Fruit fly (Drosophila melanogaster) whole organism, prepupa: ENCODE data around the gene CG7573.

ENCODE experiments used
- Blimp-1 ChIP-seq: fragments of 200-800 bp; sonication (Bioruptor generic); optimal IDR thresholded peaks from 3 replicates; lab custom pipeline; 2017; ENCODE audit warnings: missing biosample characterization, missing genetic modification characterization, mild to moderate bottlenecking, moderate library complexity, missing genetic modification reagents
- CG10631 ChIP-seq: fragments of 200-800 bp; sonication (Bioruptor generic); optimal IDR thresholded peaks from 2 replicates; lab custom pipeline; 2016; ENCODE audit warnings: missing biosample characterization, missing genetic modification characterization
- CG10669 ChIP-seq: fragments of 200-800 bp; sonication (Bioruptor generic); optimal IDR thresholded peaks from 3 replicates; lab custom pipeline; 2018; ENCODE audit warnings: missing biosample characterization, mild to moderate bottlenecking, missing genetic modification characterization, moderate library complexity
- CG11294 ChIP-seq: fragments of 200-800 bp; sonication (Bioruptor generic); IDR thresholded peaks from 2 replicates; pipeline ENCODE4 v1.3.6; 2022; ENCODE audit warnings: missing biosample characterization, missing genetic modification characterization
- CG11762 ChIP-seq: fragments of 200-800 bp; sonication (Bioruptor generic); optimal IDR thresholded peaks from 3 replicates; lab custom pipeline; 2016; ENCODE audit warnings: missing biosample characterization, missing genetic modification characterization; ENCODE audit not compliant: insufficient read depth
- CG15336 ChIP-seq: fragments of 200-800 bp; sonication (Bioruptor generic); IDR thresholded peaks from 2 replicates; pipeline ENCODE4 v1.3.6; 2022; ENCODE audit warnings: missing biosample characterization, missing genetic modification characterization
- CG1621 ChIP-seq: fragments of 200-800 bp; sonication (Bioruptor generic); optimal IDR thresholded peaks from 3 replicates; lab custom pipeline; 2018; ENCODE audit warnings: missing biosample characterization, mild to moderate bottlenecking, missing genetic modification characterization
- CG16779 ChIP-seq: fragments of 200-800 bp; sonication (Bioruptor generic); optimal IDR thresholded peaks from 3 replicates; lab custom pipeline; 2017; ENCODE audit warnings: missing biosample characterization, mild to moderate bottlenecking, missing genetic modification characterization
- CG3032 ChIP-seq: fragments of 200-800 bp; optimal IDR thresholded peaks from 2 replicates; lab custom pipeline; 2019; ENCODE audit warnings: missing biosample characterization, mild to moderate bottlenecking, missing genetic modification characterization, moderate library complexity
- CG31627 ChIP-seq: fragments of 200-800 bp; sonication (Bioruptor generic); optimal IDR thresholded peaks from 3 replicates; lab custom pipeline; 2016; ENCODE audit warnings: missing biosample characterization, missing genetic modification characterization
- CG32006 ChIP-seq: fragments of 200-800 bp; sonication (Bioruptor generic); optimal IDR thresholded peaks from 3 replicates; lab custom pipeline; 2017; ENCODE audit warnings: missing biosample characterization, mild to moderate bottlenecking, missing genetic modification characterization
- CG3919 ChIP-seq: fragments of 200-800 bp; sonication (Bioruptor generic); optimal IDR thresholded peaks from 3 replicates; lab custom pipeline; 2016; ENCODE audit warnings: missing biosample characterization, missing genetic modification characterization
- CG4318 ChIP-seq: fragments of 200-800 bp; sonication (Bioruptor generic); optimal IDR thresholded peaks from 3 replicates; lab custom pipeline; 2017; ENCODE audit warnings: missing biosample characterization, mild to moderate bottlenecking, missing genetic modification characterization
- CG6163 ChIP-seq: fragments of 200-800 bp; sonication (Bioruptor generic); IDR thresholded peaks from 3 replicates; pipeline ENCODE4 v1.3.6; 2022; ENCODE audit warnings: missing biosample characterization, missing genetic modification characterization
- CG6276 ChIP-seq: fragments of 200-800 bp; sonication (Bioruptor generic); optimal IDR thresholded peaks from 2 replicates; lab custom pipeline; 2017; ENCODE audit warnings: missing biosample characterization, mild to moderate bottlenecking, missing genetic modification characterization
- CG6792 ChIP-seq: fragments of 200-800 bp; sonication (Bioruptor generic); optimal IDR thresholded peaks from 3 replicates; lab custom pipeline; 2016; ENCODE audit warnings: missing biosample characterization, missing genetic modification characterization
- CG6808 ChIP-seq: fragments of 200-800 bp; sonication (Bioruptor generic); optimal IDR thresholded peaks from 3 replicates; lab custom pipeline; 2017; ENCODE audit warnings: missing biosample characterization, missing genetic modification characterization, mild to moderate bottlenecking, moderate library complexity, missing genetic modification reagents
- CG6854 ChIP-seq: fragments of 200-800 bp; sonication (Bioruptor generic); optimal IDR thresholded peaks from 2 replicates; lab custom pipeline; 2017; ENCODE audit warnings: missing biosample characterization, mild to moderate bottlenecking, missing genetic modification characterization
- CG8119 ChIP-seq: fragments of 200-800 bp; sonication (Bioruptor generic); IDR thresholded peaks from 3 replicates; pipeline ENCODE4 v1.3.6; 2022; ENCODE audit warnings: missing biosample characterization, missing genetic modification characterization
- CG9139 ChIP-seq: fragments of 200-800 bp; sonication (Bioruptor generic); optimal IDR thresholded peaks from 3 replicates; lab custom pipeline; 2017; ENCODE audit warnings: missing biosample characterization, mild to moderate bottlenecking, missing genetic modification characterization
- Eip75B ChIP-seq: fragments of 200-800 bp; sonication (Bioruptor generic); optimal IDR thresholded peaks from 3 replicates; lab custom pipeline; 2016; ENCODE audit warnings: missing biosample characterization, missing genetic modification characterization
- Eip78C ChIP-seq: fragments of 200-800 bp; sonication (Bioruptor generic); peaks from one replicate; lab custom pipeline; 2016; ENCODE audit warnings: missing biosample characterization, missing genetic modification characterization
- Eip93F ChIP-seq: fragments of 200-800 bp; sonication (Bioruptor generic); optimal IDR thresholded peaks from 2 replicates; lab custom pipeline; 2016; ENCODE audit warnings: missing biosample characterization, mild to moderate bottlenecking, missing genetic modification characterization
- Ets21C ChIP-seq: fragments of 200-800 bp; sonication (Bioruptor generic); optimal IDR thresholded peaks from 3 replicates; lab custom pipeline; 2016; ENCODE audit warnings: missing biosample characterization, missing genetic modification characterization
- Ets96B ChIP-seq: fragments of 200-800 bp; optimal IDR thresholded peaks from 2 replicates; lab custom pipeline; 2019; ENCODE audit warnings: missing biosample characterization, mild to moderate bottlenecking, missing genetic modification characterization, moderate library complexity
- Gug ChIP-seq: fragments of 200-800 bp; sonication (Bioruptor generic); IDR thresholded peaks from 2 replicates; pipeline ENCODE4 v1.3.6; 2022; ENCODE audit warnings: missing biosample characterization, missing genetic modification characterization
- Hr38 ChIP-seq: sonication (Bioruptor generic); optimal IDR thresholded peaks from 2 replicates; lab custom pipeline; 2016; ENCODE audit warnings: missing biosample characterization, missing genetic modification characterization
- Hr39 ChIP-seq: fragments of 200-800 bp; sonication (Bioruptor generic); optimal IDR thresholded peaks from 2 replicates; lab custom pipeline; 2016; ENCODE audit warnings: missing biosample characterization, missing genetic modification characterization
- Hr4 ChIP-seq: fragments of 200-800 bp; sonication (Bioruptor generic); optimal IDR thresholded peaks from 3 replicates; lab custom pipeline; 2016; ENCODE audit warnings: missing biosample characterization, missing genetic modification characterization
- Lpt ChIP-seq: fragments of 200-800 bp; sonication (Bioruptor generic); optimal IDR thresholded peaks from 3 replicates; lab custom pipeline; 2016; ENCODE audit warnings: missing biosample characterization, missing genetic modification characterization
- Met ChIP-seq: fragments of 200-800 bp; sonication (Bioruptor generic); optimal IDR thresholded peaks from 3 replicates; lab custom pipeline; 2016; ENCODE audit warnings: missing biosample characterization, missing genetic modification characterization
- Sox102F ChIP-seq: fragments of 200-800 bp; sonication (Bioruptor generic); optimal IDR thresholded peaks from 2 replicates; lab custom pipeline; 2016; ENCODE audit warnings: missing biosample characterization, mild to moderate bottlenecking, missing genetic modification characterization
- Sox15 ChIP-seq: fragments of 200-800 bp; sonication (Bioruptor generic); optimal IDR thresholded peaks from 3 replicates; lab custom pipeline; 2016; ENCODE audit warnings: missing biosample characterization, missing genetic modification characterization
- cyc ChIP-seq: fragments of 200-800 bp; sonication (Bioruptor generic); optimal IDR thresholded peaks from 3 replicates; lab custom pipeline; 2016; ENCODE audit warnings: missing biosample characterization, missing genetic modification characterization
- dsx ChIP-seq: fragments of 200-800 bp; optimal IDR thresholded peaks from 3 replicates; lab custom pipeline; 2019; ENCODE audit warnings: missing biosample characterization, mild to moderate bottlenecking, missing genetic modification characterization, moderate library complexity; ENCODE audit not compliant: poor library complexity, severe bottlenecking
- eg ChIP-seq: fragments of 200-800 bp; sonication (Bioruptor generic); IDR thresholded peaks from 3 replicates; pipeline ENCODE4 v1.3.6; 2022; ENCODE audit warnings: missing biosample characterization, missing genetic modification characterization
- esn ChIP-seq: fragments of 200-800 bp; sonication (Bioruptor generic); optimal IDR thresholded peaks from 2 replicates; lab custom pipeline; 2016; ENCODE audit warnings: missing biosample characterization, mild to moderate bottlenecking, missing genetic modification characterization, moderate library complexity
- fd59A ChIP-seq: fragments of 200-800 bp; sonication (Bioruptor generic); optimal IDR thresholded peaks from 2 replicates; lab custom pipeline; 2017; ENCODE audit warnings: missing biosample characterization, mild to moderate bottlenecking, missing genetic modification characterization, missing genetic modification reagents
- fd85E ChIP-seq: fragments of 200-800 bp; sonication (Bioruptor generic); optimal IDR thresholded peaks from 3 replicates; lab custom pipeline; 2016; ENCODE audit warnings: missing biosample characterization, missing genetic modification characterization
- fkh ChIP-seq: fragments of 200-800 bp; sonication (Bioruptor generic); optimal IDR thresholded peaks from 3 replicates; lab custom pipeline; 2017; ENCODE audit warnings: missing biosample characterization, mild to moderate bottlenecking, missing genetic modification characterization, moderate library complexity
- lz ChIP-seq: fragments of 200-800 bp; sonication (Bioruptor generic); optimal IDR thresholded peaks from 3 replicates; lab custom pipeline; 2016; ENCODE audit warnings: missing biosample characterization, missing genetic modification characterization
- pdm3 ChIP-seq: fragments of 200-800 bp; sonication (Bioruptor generic); optimal IDR thresholded peaks from 3 replicates; lab custom pipeline; 2016; ENCODE audit warnings: missing biosample characterization, missing genetic modification characterization
- salr ChIP-seq, 2 experiments: fragments of 200-800 bp; sonication (Bioruptor generic); optimal IDR thresholded peaks; 3 replicates each; lab custom pipeline; 2016 to 2018; ENCODE audit warnings: missing biosample characterization in 2 of 2, missing genetic modification characterization in 2 of 2, mild to moderate bottlenecking in 1 of 2
- ss ChIP-seq, 2 experiments: fragments of 200-800 bp; sonication (Bioruptor generic); optimal IDR thresholded peaks; 2 replicates in 1 of 2; 3 replicates in 1 of 2; lab custom pipeline; 2017 to 2018; ENCODE audit warnings: mild to moderate bottlenecking in 2 of 2, missing biosample characterization in 2 of 2, missing genetic modification characterization in 2 of 2, moderate library complexity in 1 of 2
- svp ChIP-seq: fragments of 200-800 bp; sonication (Bioruptor generic); peaks from one replicate; lab custom pipeline; 2016; ENCODE audit warnings: missing biosample characterization, missing genetic modification characterization
- topi ChIP-seq: fragments of 200-800 bp; sonication (Bioruptor generic); optimal IDR thresholded peaks from 3 replicates; lab custom pipeline; 2016; ENCODE audit warnings: missing biosample characterization, missing genetic modification characterization
- vri ChIP-seq: fragments of 200-800 bp; sonication (Bioruptor generic); optimal IDR thresholded peaks from 3 replicates; lab custom pipeline; 2016; ENCODE audit warnings: missing biosample characterization, mild to moderate bottlenecking, missing genetic modification characterization

The CG7573 gene

DNA sequence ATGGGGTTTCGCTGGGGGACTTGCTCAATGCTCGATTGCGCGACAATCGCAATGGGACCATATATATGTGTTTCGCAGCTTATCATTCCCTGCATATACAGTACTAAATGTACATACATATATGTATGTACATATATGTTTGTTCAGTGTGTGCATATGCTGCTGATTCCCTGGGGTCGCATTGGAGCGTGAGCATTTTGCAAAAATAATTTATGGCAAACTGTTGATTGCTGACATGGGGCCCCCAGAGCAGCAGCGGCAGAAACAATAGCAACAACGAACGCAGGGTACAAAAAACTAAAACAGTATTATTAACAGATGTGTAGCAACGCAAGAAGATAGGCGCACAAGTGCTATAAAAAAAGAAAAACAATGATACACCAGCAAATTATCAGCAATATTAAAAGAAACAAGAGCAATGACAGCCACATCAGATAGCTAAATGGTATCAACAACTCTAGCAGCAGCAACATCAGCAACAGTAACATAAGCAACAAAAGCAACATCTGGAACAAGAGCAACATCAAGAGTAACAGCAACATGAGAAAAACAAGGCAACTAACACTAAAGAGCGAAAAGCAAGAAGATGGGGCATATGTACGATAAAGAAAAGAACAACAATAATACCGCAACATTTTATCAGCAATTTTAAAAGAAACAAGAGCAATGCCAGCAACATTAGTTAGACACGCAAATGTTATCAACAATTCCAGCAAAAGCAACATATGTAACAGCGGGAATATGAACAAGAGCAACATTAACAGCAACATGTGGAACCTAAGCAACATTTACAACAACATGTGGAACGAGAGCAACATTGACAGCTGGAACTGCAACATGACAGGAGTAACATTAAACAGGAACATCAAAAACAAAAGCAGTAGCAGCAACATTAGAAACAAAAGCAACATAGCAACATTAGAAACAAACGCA lies 27.2 kb upstream of the CG7573 start:
- TF ChIP-seq Eip75B (GFP tag; lab: Kevin White, UChicago) (no peak), Eip78C (GFP tag; lab: Kevin White, UChicago) (peak; percentile 26), Hr39 (GFP tag; lab: Kevin White, UChicago) (no peak), Ets21C (no peak), eg (GFP tag; lab: Robert Waterston, UW) (no peak), lz (GFP tag; lab: Kevin White, UChicago) (no peak), CG6276 (GFP tag; lab: Kevin White, UChicago) (peak; percentile 16), CG32006 (GFP tag; lab: Kevin White, UChicago) (peak; percentile 6), CG6163 (GFP tag; lab: Robert Waterston, UW) (peak; percentile 46; the same call in 1 of the 3 replicates), CG15336 (GFP tag; lab: Robert Waterston, UW) (peak; percentile 29; the same call in 1 of the 2 replicates), fd59A (GFP tag; lab: Kevin White, UChicago) (no peak), svp (GFP tag; lab: Kevin White, UChicago) (peak; percentile 95), CG8119 (GFP tag; lab: Robert Waterston, UW) (0 out of 3 replicates have a peak, but pooled peaks have one; percentile 29), CG16779 (tag; lab: Kevin White, UChicago) (peak; percentile 39), CG6792 (GFP tag; lab: Kevin White, UChicago) (no peak), CG9139 (GFP tag; lab: Kevin White, UChicago) (peak; percentile 34), CG6808 (GFP tag; lab: Kevin White, UChicago) (peak; percentile 28), fd85E (GFP tag; lab: Kevin White, UChicago) (no peak), Ets96B (tag; lab: Kevin White, UChicago) (no peak)

- no peak for TF ChIP-seq cyc (GFP tag; lab: Kevin White, UChicago)
- no peak for TF ChIP-seq Hr4 (GFP tag; lab: Kevin White, UChicago)
- no peak for TF ChIP-seq Eip93F (GFP tag; lab: Kevin White, UChicago)
- no peak for TF ChIP-seq salr (GFP tag; optimal IDR thresholded peaks at IDR 0.05; lab: Kevin White, UChicago)
- no peak for TF ChIP-seq CG10669 (GFP tag; lab: Kevin White, UChicago)
- no peak for TF ChIP-seq Sox15 (GFP tag; lab: Kevin White, UChicago)
- TF ChIP-seq Met (GFP tag; lab: Kevin White, UChicago): no peak
- no peak for TF ChIP-seq fkh
- no peak for TF ChIP-seq Hr38 (GFP tag; lab: Kevin White, UChicago)
- TF ChIP-seq CG10631 (GFP tag; lab: Kevin White, UChicago): no peak
- no peak for TF ChIP-seq CG6854
- peak; percentile 66 for TF ChIP-seq CG6276 (GFP tag; lab: Kevin White, UChicago)
- TF ChIP-seq CG1621 (tag; lab: Kevin White, UChicago): no peak
- TF ChIP-seq esn: no peak
- no peak; the same call in 1 of the 2 replicates for TF ChIP-seq CG11294 (GFP tag; lab: Robert Waterston, UW)
- TF ChIP-seq eg (GFP tag; lab: Robert Waterston, UW): peak; percentile 80
- no peak for TF ChIP-seq vri
- TF ChIP-seq ss (GFP tag; optimal IDR thresholded peaks at IDR 0.05; lab: Kevin White, UChicago): no peak
- TF ChIP-seq Eip78C (GFP tag; lab: Kevin White, UChicago): peak; percentile 50
- no peak for TF ChIP-seq Sox102F (GFP tag; lab: Kevin White, UChicago)
- TF ChIP-seq CG11762 (GFP tag; lab: Kevin White, UChicago): peak; percentile 25
- no peak for TF ChIP-seq Eip75B (GFP tag; lab: Kevin White, UChicago)
- TF ChIP-seq Ets21C: no peak
- TF ChIP-seq Blimp-1 (GFP tag; lab: Kevin White, UChicago): no peak
- TF ChIP-seq CG6808 (GFP tag; lab: Kevin White, UChicago): no peak
- peak; percentile 69 for TF ChIP-seq Gug (GFP tag; lab: Robert Waterston, UW)
- TF ChIP-seq CG3919 (GFP tag; lab: Kevin White, UChicago): peak; percentile 36
- no peak for TF ChIP-seq CG31627 (GFP tag; lab: Kevin White, UChicago)
- TF ChIP-seq Lpt (GFP tag; lab: Kevin White, UChicago): peak; percentile 47
- peak; percentile 65; the same call in 2 of the 3 replicates for TF ChIP-seq CG6163 (GFP tag; lab: Robert Waterston, UW)
- TF ChIP-seq topi (GFP tag; lab: Kevin White, UChicago): peak; percentile 15
- TF ChIP-seq CG4318 (GFP tag; lab: Kevin White, UChicago): no peak
- no peak for TF ChIP-seq CG3032
- peak; percentile 65 for TF ChIP-seq dsx (GFP tag; lab: Kevin White, UChicago)
- no peak for TF ChIP-seq pdm3 (GFP tag; lab: Kevin White, UChicago)
These were observed 26.5 kb upstream of the CG7573 start for dm6 chr3L:11285066-11285465.
